Fruit fly (Drosophila melanogaster) whole organism, embryonic: ENCODE data around the gene CG43731.

Experiments used
- BtbVII ChIP-seq: fragments of 200-800 bp; sonication (Bioruptor generic); optimal IDR thresholded peaks from 3 replicates; lab custom pipeline; 2017; ENCODE audit warnings: missing biosample characterization, mild to moderate bottlenecking, missing genetic modification characterization
- CG10209 ChIP-seq: fragments of 200-800 bp; sonication (Bioruptor generic); optimal IDR thresholded peaks from 3 replicates; lab custom pipeline; 2017; ENCODE audit warnings: missing biosample characterization, mild to moderate bottlenecking, missing genetic modification characterization, missing genetic modification reagents
- CG11398 ChIP-seq: fragments of 200-800 bp; sonication (Bioruptor generic); optimal IDR thresholded peaks from 2 replicates; lab custom pipeline; 2016; ENCODE audit warnings: missing biosample characterization, missing genetic modification characterization
- CG11504 ChIP-seq: fragments of 200-800 bp; sonication (Bioruptor generic); optimal IDR thresholded peaks from 3 replicates; lab custom pipeline; 2019; ENCODE audit warnings: missing biosample characterization, mild to moderate bottlenecking, missing genetic modification characterization, moderate library complexity
- CG13123 ChIP-seq: fragments of 200-800 bp; sonication (Bioruptor generic); optimal IDR thresholded peaks from 2 replicates; lab custom pipeline; 2016; ENCODE audit warnings: missing biosample characterization, missing genetic modification characterization
- CG13287 ChIP-seq: fragments of 200-800 bp; sonication (Bioruptor generic); IDR thresholded peaks from 2 replicates; pipeline ENCODE4 v1.3.6; 2022; ENCODE audit warnings: missing biosample characterization, missing genetic modification characterization; ENCODE audit not compliant: partially characterized antibody
- CG13296 ChIP-seq: fragments of 200-800 bp; sonication (Bioruptor generic); optimal IDR thresholded peaks from 3 replicates; lab custom pipeline; 2018; ENCODE audit warnings: missing biosample characterization, mild to moderate bottlenecking, missing genetic modification characterization
- CG14965 ChIP-seq: fragments of 200-800 bp; sonication (Bioruptor generic); optimal IDR thresholded peaks from 2 replicates; lab custom pipeline; 2016; ENCODE audit warnings: missing biosample characterization, missing genetic modification characterization, borderline replicate concordance
- CG1603 ChIP-seq: fragments of 200-800 bp; sonication (Bioruptor generic); optimal IDR thresholded peaks from 2 replicates; lab custom pipeline; 2019; ENCODE audit warnings: missing biosample characterization, mild to moderate bottlenecking, missing genetic modification characterization, moderate library complexity
- CG1832 ChIP-seq: fragments of 200-800 bp; sonication (Bioruptor generic); optimal IDR thresholded peaks from 2 replicates; lab custom pipeline; 2017; ENCODE audit warnings: missing biosample characterization, mild to moderate bottlenecking, missing genetic modification characterization, inconsistent platforms
- CG18599 ChIP-seq: fragments of 200-800 bp; sonication (Bioruptor generic); optimal IDR thresholded peaks from 3 replicates; lab custom pipeline; 2017; ENCODE audit warnings: missing biosample characterization, missing genetic modification characterization, mild to moderate bottlenecking, moderate library complexity, missing genetic modification reagents
- CG2202 ChIP-seq: fragments of 200-800 bp; sonication (Bioruptor generic); optimal IDR thresholded peaks from 2 replicates; lab custom pipeline; 2018; ENCODE audit warnings: missing biosample characterization, mild to moderate bottlenecking, missing genetic modification characterization
- CG32772 ChIP-seq: fragments of 200-800 bp; sonication (Bioruptor generic); IDR thresholded peaks from 2 replicates; pipeline ENCODE4 v1.3.6; 2022; ENCODE audit warnings: missing biosample characterization, missing genetic modification characterization
- CG5953 ChIP-seq: fragments of 200-800 bp; sonication (Bioruptor generic); IDR thresholded peaks from 2 replicates; pipeline ENCODE4 v1.3.6; 2022; ENCODE audit warnings: missing biosample characterization, missing genetic modification characterization
- CG7987 ChIP-seq: fragments of 200-800 bp; sonication (Bioruptor generic); optimal IDR thresholded peaks from 2 replicates; lab custom pipeline; 2018; ENCODE audit warnings: missing biosample characterization, mild to moderate bottlenecking, missing genetic modification characterization, moderate library complexity
- CG8281 ChIP-seq: fragments of 200-800 bp; sonication (Bioruptor generic); optimal IDR thresholded peaks from 2 replicates; lab custom pipeline; 2018; ENCODE audit warnings: missing biosample characterization, mild to moderate bottlenecking, missing genetic modification characterization, moderate library complexity
- CG9609 ChIP-seq: fragments of 200-800 bp; sonication (Bioruptor generic); optimal IDR thresholded peaks from 3 replicates; lab custom pipeline; 2016; ENCODE audit warnings: missing biosample characterization, missing genetic modification characterization
- Dek ChIP-seq: fragments of 200-800 bp; sonication (Bioruptor generic); optimal IDR thresholded peaks from 3 replicates; lab custom pipeline; 2019; ENCODE audit warnings: missing biosample characterization, mild to moderate bottlenecking, missing genetic modification characterization, moderate library complexity
- Fer3 ChIP-seq: fragments of 200-800 bp; sonication (Bioruptor generic); optimal IDR thresholded peaks from 2 replicates; lab custom pipeline; 2018; ENCODE audit warnings: missing biosample characterization, mild to moderate bottlenecking, missing genetic modification characterization, moderate library complexity
- HLHmδ ChIP-seq: fragments of 200-800 bp; sonication (Bioruptor generic); optimal IDR thresholded peaks from 2 replicates; lab custom pipeline; 2018; ENCODE audit warnings: missing biosample characterization, mild to moderate bottlenecking, missing genetic modification characterization, moderate library complexity
- HmgD ChIP-seq: fragments of 200-800 bp; sonication (Bioruptor generic); optimal IDR thresholded peaks from 3 replicates; lab custom pipeline; 2016; ENCODE audit warnings: missing biosample characterization, missing genetic modification characterization
- Hr39 ChIP-seq: fragments of >200 bp; optimal IDR thresholded peaks from 2 replicates; lab custom pipeline; 2017
- Hsf ChIP-seq: fragments of 200-800 bp; sonication (Bioruptor generic); optimal IDR thresholded peaks from 3 replicates; lab custom pipeline; 2016; ENCODE audit warnings: missing biosample characterization, missing genetic modification characterization
- MBD-R2 ChIP-seq: fragments of 200-800 bp; sonication (Bioruptor generic); IDR thresholded peaks from 2 replicates; pipeline ENCODE4 v1.3.6; 2022; ENCODE audit warnings: missing biosample characterization, missing genetic modification characterization
- MESR4 ChIP-seq: fragments of 200-800 bp; sonication (Bioruptor generic); optimal IDR thresholded peaks from 2 replicates; lab custom pipeline; 2018; ENCODE audit warnings: missing biosample characterization, mild to moderate bottlenecking, missing genetic modification characterization, moderate library complexity
- NC2β ChIP-seq: fragments of 200-800 bp; sonication (Bioruptor generic); optimal IDR thresholded peaks from 2 replicates; lab custom pipeline; 2016; ENCODE audit warnings: missing biosample characterization, missing genetic modification characterization
- Opbp ChIP-seq: fragments of 200-800 bp; sonication (Bioruptor generic); IDR thresholded peaks from 3 replicates; pipeline ENCODE4 v1.3.6; 2022; ENCODE audit warnings: missing biosample characterization, missing genetic modification characterization; ENCODE audit not compliant: partially characterized antibody
- Optix ChIP-seq: fragments of 200-800 bp; sonication (Bioruptor generic); IDR thresholded peaks from 3 replicates; pipeline ENCODE4 v1.3.6; 2022; ENCODE audit warnings: missing biosample characterization, missing genetic modification characterization
- Six4 ChIP-seq: fragments of 200-800 bp; sonication (Bioruptor generic); optimal IDR thresholded peaks from 2 replicates; lab custom pipeline; 2016; ENCODE audit warnings: missing biosample characterization, missing genetic modification characterization
- Sox100B ChIP-seq: fragments of 200-800 bp; sonication (Bioruptor generic); optimal IDR thresholded peaks from 3 replicates; lab custom pipeline; 2018; ENCODE audit warnings: missing biosample characterization, mild to moderate bottlenecking, missing genetic modification characterization
- ac ChIP-seq: fragments of 200-800 bp; sonication (Bioruptor generic); optimal IDR thresholded peaks from 3 replicates; lab custom pipeline; 2017; ENCODE audit warnings: missing biosample characterization, mild to moderate bottlenecking, missing genetic modification characterization
- amos ChIP-seq: fragments of 200-800 bp; sonication (Bioruptor generic); IDR thresholded peaks from 2 replicates; pipeline ENCODE4 v1.3.6; 2022; ENCODE audit warnings: missing biosample characterization, missing genetic modification characterization; ENCODE audit not compliant: partially characterized antibody
- ase ChIP-seq: fragments of 200-800 bp; sonication (Bioruptor generic); IDR thresholded peaks from 3 replicates; pipeline ENCODE4 v1.3.6; 2022; ENCODE audit warnings: missing biosample characterization, missing genetic modification characterization
- ash1 ChIP-seq: fragments of 200-800 bp; sonication (Bioruptor generic); optimal IDR thresholded peaks from 2 replicates; lab custom pipeline; 2018; ENCODE audit warnings: missing biosample characterization, mild to moderate bottlenecking, missing genetic modification characterization
- ato ChIP-seq: fragments of 200-800 bp; sonication (Bioruptor generic); IDR thresholded peaks from 2 replicates; pipeline ENCODE4 v1.3.6; 2022; ENCODE audit warnings: missing biosample characterization, missing genetic modification characterization; ENCODE audit not compliant: partially characterized antibody
- danr ChIP-seq: fragments of 200-800 bp; sonication (Bioruptor generic); IDR thresholded peaks from 2 replicates; pipeline ENCODE4 v1.3.6; 2022; ENCODE audit warnings: missing biosample characterization, missing genetic modification characterization
- ewg ChIP-seq: fragments of 200-800 bp; sonication (Bioruptor generic); optimal IDR thresholded peaks from 3 replicates; lab custom pipeline; 2017; ENCODE audit warnings: mild to moderate bottlenecking, missing biosample characterization, missing genetic modification reagents, missing genetic modification characterization
- fru ChIP-seq: fragments of >200 bp; optimal IDR thresholded peaks from 2 replicates; lab custom pipeline; 2017
- inv ChIP-seq: fragments of 200-800 bp; sonication (Bioruptor generic); IDR thresholded peaks from 2 replicates; pipeline ENCODE4 v1.3.6; 2022; ENCODE audit warnings: missing biosample characterization, missing genetic modification characterization; ENCODE audit not compliant: partially characterized antibody
- ken ChIP-seq: fragments of 200-800 bp; sonication (Bioruptor generic); IDR thresholded peaks from 3 replicates; pipeline ENCODE4 v1.3.6; 2022; ENCODE audit warnings: missing biosample characterization, missing genetic modification characterization
- klu ChIP-seq: fragments of 200-800 bp; sonication (Bioruptor generic); IDR thresholded peaks from 2 replicates; pipeline ENCODE4 v1.3.6; 2022; ENCODE audit warnings: missing biosample characterization, missing genetic modification characterization
- mld ChIP-seq: fragments of 200-800 bp; sonication (Bioruptor generic); IDR thresholded peaks from 3 replicates; pipeline ENCODE4 v1.3.6; 2022; ENCODE audit warnings: missing biosample characterization, missing genetic modification characterization; ENCODE audit not compliant: partially characterized antibody
- nerfin-1 ChIP-seq: fragments of 200-800 bp; sonication (Bioruptor generic); optimal IDR thresholded peaks from 3 replicates; lab custom pipeline; 2019; ENCODE audit warnings: missing biosample characterization, mild to moderate bottlenecking, missing genetic modification characterization, moderate library complexity
- onecut ChIP-seq: fragments of 200-800 bp; sonication (Bioruptor generic); IDR thresholded peaks from 2 replicates; pipeline ENCODE4 v1.3.6; 2022; ENCODE audit warnings: missing biosample characterization, missing genetic modification characterization
- org-1 ChIP-seq: fragments of 200-800 bp; sonication (Bioruptor generic); optimal IDR thresholded peaks from 2 replicates; lab custom pipeline; 2017; ENCODE audit warnings: missing biosample characterization, missing genetic modification characterization
- pros ChIP-seq: fragments of 200-800 bp; sonication (Bioruptor generic); optimal IDR thresholded peaks from 3 replicates; lab custom pipeline; 2019; ENCODE audit warnings: missing biosample characterization, mild to moderate bottlenecking, missing genetic modification characterization, moderate library complexity
- pzg ChIP-seq: fragments of 200-800 bp; sonication (Bioruptor generic); optimal IDR thresholded peaks from 3 replicates; lab custom pipeline; 2018; ENCODE audit warnings: missing biosample characterization, mild to moderate bottlenecking, missing genetic modification characterization, moderate library complexity
- sug ChIP-seq: fragments of 200-800 bp; optimal IDR thresholded peaks from 2 replicates; lab custom pipeline; 2019; ENCODE audit warnings: missing biosample characterization, mild to moderate bottlenecking, missing genetic modification characterization, moderate library complexity
- tgo ChIP-seq: fragments of 200-800 bp; sonication (Bioruptor generic); IDR thresholded peaks from 3 replicates; pipeline ENCODE4 v1.3.6; 2022; ENCODE audit warnings: missing biosample characterization, missing genetic modification characterization
- zfh1 ChIP-seq: fragments of 200-800 bp; sonication (Bioruptor generic); IDR thresholded peaks from 3 replicates; pipeline ENCODE4 v1.3.6; 2022; ENCODE audit warnings: missing biosample characterization, missing genetic modification characterization

CG43731 gene

DNA sequence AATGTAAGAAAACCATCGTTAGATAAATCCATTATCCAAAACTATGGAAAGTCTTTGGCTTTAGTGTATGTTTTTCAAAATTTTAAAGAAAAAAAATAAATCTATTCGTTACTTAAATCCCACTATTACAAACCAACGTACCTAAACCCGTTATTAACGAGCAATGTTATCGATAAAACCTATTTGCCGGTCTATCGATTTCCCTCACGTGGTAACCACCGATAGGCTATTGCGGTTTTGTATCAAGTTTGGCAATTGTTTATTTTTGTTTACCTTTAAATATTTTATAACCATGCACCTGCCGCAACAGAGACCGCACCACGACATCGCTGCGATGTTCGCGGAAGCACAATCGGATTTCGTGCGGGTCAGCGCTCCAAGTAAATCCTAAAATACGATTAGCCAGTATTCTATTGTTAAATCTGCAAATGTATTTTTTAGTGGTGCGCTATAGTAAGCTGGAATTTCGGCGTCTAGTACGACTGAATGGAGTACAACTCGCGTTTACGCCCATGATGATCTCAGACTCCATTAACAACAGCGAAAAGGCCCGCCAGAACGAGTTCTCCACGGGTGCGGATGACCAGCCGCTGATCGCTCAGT lies 38.7 kb upstream of the CG43731 start, which contains the start of gene Dus4 (continued):
- no peak for TF ChIP-seq Fer3 (tag; lab: Kevin White, UChicago)
- TF ChIP-seq Sox100B (GFP tag; lab: Kevin White, UChicago), result no peak
- no peak for TF ChIP-seq CG13296 (GFP tag; lab: Kevin White, UChicago)
- no peak for TF ChIP-seq pros (GFP tag; lab: Kevin White, UChicago)
- peak; percentile 93; the same call in 2 of the 3 replicates for TF ChIP-seq Opbp
- TF ChIP-seq CG10209 (GFP tag; lab: Kevin White, UChicago), result no peak
- peak; percentile 95 for TF ChIP-seq mld
- TF ChIP-seq CG32772, result no peak
- TF ChIP-seq inv (GFP tag; lab: Robert Waterston, UW), result peak; percentile 65
- TF ChIP-seq CG9609 (GFP tag; lab: Kevin White, UChicago), result no peak
- no peak for TF ChIP-seq BtbVII
- no peak for TF ChIP-seq CG1603 (tag; lab: Kevin White, UChicago)
- TF ChIP-seq Six4 (GFP tag; lab: Kevin White, UChicago), result no peak
- no peak for TF ChIP-seq ac (GFP tag; lab: Kevin White, UChicago)
- TF ChIP-seq HLHmδ, result no peak
- TF ChIP-seq CG11398 (GFP tag; lab: Kevin White, UChicago), result no peak
- no peak for TF ChIP-seq sug (tag; lab: Kevin White, UChicago)
- peak; percentile 82; the same call in 1 of the 2 replicates for TF ChIP-seq amos (GFP tag; lab: Robert Waterston, UW)
- peak; percentile 88 for TF ChIP-seq CG13287 (GFP tag; lab: Robert Waterston, UW)
- TF ChIP-seq CG5953 (GFP tag; lab: Robert Waterston, UW), result no peak
- no peak for TF ChIP-seq ewg (GFP tag; lab: Kevin White, UChicago)
- TF ChIP-seq MESR4 (GFP tag; lab: Kevin White, UChicago), result peak; percentile 21
- TF ChIP-seq fru (lab: Kevin White, UChicago), result no peak
- peak; percentile 8 for TF ChIP-seq CG11504 (tag; lab: Kevin White, UChicago)
- no peak for TF ChIP-seq Hr39 (lab: Kevin White, UChicago)
- TF ChIP-seq CG2202 (tag; lab: Kevin White, UChicago), result no peak
- no peak for TF ChIP-seq NC2β (GFP tag; lab: Kevin White, UChicago)
- TF ChIP-seq Dek (tag; lab: Kevin White, UChicago), result no peak
- no peak for TF ChIP-seq Optix (GFP tag; lab: Robert Waterston, UW)
- no peak for TF ChIP-seq ash1 (GFP tag; lab: Kevin White, UChicago)
- no peak for TF ChIP-seq CG13123 (GFP tag; lab: Kevin White, UChicago)
- no peak for TF ChIP-seq ken (GFP tag; lab: Robert Waterston, UW)
- TF ChIP-seq klu (GFP tag; lab: Robert Waterston, UW), result no peak
- no peak for TF ChIP-seq org-1 (GFP tag; lab: Kevin White, UChicago)
- TF ChIP-seq zfh1 (GFP tag; lab: Robert Waterston, UW), result no peak
- no peak for TF ChIP-seq ase (GFP tag; lab: Robert Waterston, UW)
- peak; percentile 28 for TF ChIP-seq pzg (GFP tag; lab: Kevin White, UChicago)
- TF ChIP-seq ato (GFP tag; lab: Robert Waterston, UW), result peak; percentile 95
- TF ChIP-seq CG18599 (GFP tag; lab: Kevin White, UChicago), result no peak
- peak; percentile 40; the same call in 1 of the 2 replicates for TF ChIP-seq MBD-R2 (GFP tag; lab: Robert Waterston, UW)
- TF ChIP-seq CG14965 (GFP tag; lab: Kevin White, UChicago), result no peak
- TF ChIP-seq tgo (GFP tag; lab: Robert Waterston, UW), result no peak
- TF ChIP-seq HmgD, result no peak
- TF ChIP-seq nerfin-1 (tag; lab: Kevin White, UChicago), result no peak
- no peak for TF ChIP-seq onecut (GFP tag; lab: Robert Waterston, UW)
- TF ChIP-seq CG1832, result no peak
- no peak for TF ChIP-seq CG8281
- TF ChIP-seq Hsf, result no peak
- no peak for TF ChIP-seq CG7987 (GFP tag; lab: Kevin White, UChicago)
- TF ChIP-seq danr, result no peak
